Fruit fly (Drosophila melanogaster) S2 (cell line): Measurements from ENCODE around the gene CG18598.
A peak's percentile ranks its signal among the peaks of the same experiment; 100 is the strongest.

Source experiments
- CG8478 ChIP-seq: fragments of >200 bp; optimal IDR thresholded peaks from 2 replicates; lab custom pipeline; 2018
- CTCF ChIP-seq, 2 experiments: fragments of >200 bp; optimal IDR thresholded peaks; 2 replicates each; lab custom pipeline; 2018

DNA sequence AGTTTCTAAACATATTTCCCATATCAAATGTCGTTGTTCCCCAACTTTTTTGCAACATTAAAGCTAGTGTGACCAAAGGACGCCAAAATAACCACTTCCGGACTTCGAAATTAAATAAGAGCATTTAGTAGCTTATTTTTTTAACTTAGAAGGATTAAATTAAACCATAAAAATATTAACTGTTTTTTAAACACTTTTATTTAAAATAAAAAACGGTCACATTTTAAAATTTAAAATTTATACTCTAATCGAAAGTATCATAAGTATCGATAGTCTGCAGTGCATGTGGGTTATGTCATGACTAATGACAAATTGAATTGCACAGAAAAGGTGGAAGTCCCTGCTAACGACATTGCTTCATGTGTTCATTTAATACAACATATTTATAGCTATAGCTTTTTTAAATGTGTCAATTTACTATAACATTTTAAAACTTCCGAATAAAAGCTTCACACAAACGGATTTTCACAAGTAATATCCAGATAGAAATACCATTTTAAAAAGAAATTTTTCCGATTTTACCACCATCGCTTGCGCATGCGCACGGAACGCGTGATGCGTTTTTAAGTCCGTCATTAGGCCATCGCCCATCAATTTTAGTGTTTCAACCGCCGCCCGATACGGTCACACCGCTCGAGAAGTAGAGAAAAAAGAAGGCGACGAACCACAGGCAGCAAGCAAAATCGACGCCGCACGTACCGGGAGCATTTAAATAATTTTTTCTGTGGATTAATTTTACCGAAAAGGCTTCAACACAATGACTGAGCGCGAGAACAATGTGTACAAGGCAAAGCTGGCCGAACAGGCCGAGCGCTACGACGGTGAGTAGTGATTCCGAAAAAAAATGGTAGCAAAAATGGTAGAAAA is 8.6 kb upstream of the CG18598 start, which contains the start of the genes CG7156 and 14-3-3epsilon:
- TF ChIP-seq CTCF (optimal IDR thresholded peaks at IDR 0.05; lab: Kevin White, UChicago) (peak in 1 of 2 experiments; percentile 8), CG8478 (lab: Kevin White, UChicago) (no peak)
